Fruit fly (Drosophila melanogaster) whole organism, embryonic: ENCODE results near the gene mAChR-C.

Experiments used
- Bgb ChIP-seq: fragments of 200-800 bp; sonication (Bioruptor generic); IDR thresholded peaks from 2 replicates; pipeline ENCODE4 v1.3.6; 2022; ENCODE audit warnings: missing biosample characterization, missing genetic modification characterization; ENCODE audit not compliant: partially characterized antibody
- CG11696 ChIP-seq: fragments of 200-800 bp; sonication (Bioruptor generic); IDR thresholded peaks from 2 replicates; pipeline ENCODE4 v1.3.6; 2022; ENCODE audit warnings: missing biosample characterization, missing genetic modification characterization
- CG12236 ChIP-seq: fragments of 200-800 bp; sonication (Bioruptor generic); optimal IDR thresholded peaks from 2 replicates; lab custom pipeline; 2016; ENCODE audit warnings: missing biosample characterization, missing genetic modification characterization
- CG1233 ChIP-seq: fragments of 200-800 bp; sonication (Bioruptor generic); optimal IDR thresholded peaks from 4 replicates; lab custom pipeline; 2018; ENCODE audit warnings: missing biosample characterization, mild to moderate bottlenecking, missing genetic modification characterization
- CG12391 ChIP-seq: fragments of 200-800 bp; sonication (Bioruptor generic); optimal IDR thresholded peaks from 3 replicates; lab custom pipeline; 2018; ENCODE audit warnings: missing biosample characterization, mild to moderate bottlenecking, missing genetic modification characterization, moderate library complexity
- CG15514 ChIP-seq: fragments of 200-800 bp; sonication (Bioruptor generic); optimal IDR thresholded peaks from 3 replicates; lab custom pipeline; 2017; ENCODE audit warnings: missing biosample characterization, missing genetic modification characterization, mild to moderate bottlenecking, moderate library complexity, missing genetic modification reagents
- CG16863 ChIP-seq: fragments of 200-800 bp; sonication (Bioruptor generic); optimal IDR thresholded peaks from 3 replicates; lab custom pipeline; 2016; ENCODE audit warnings: missing biosample characterization, missing genetic modification characterization
- CG17328 ChIP-seq: fragments of 200-800 bp; sonication (Bioruptor generic); IDR thresholded peaks from 2 replicates; pipeline ENCODE4 v1.3.6; 2022; ENCODE audit warnings: missing biosample characterization, missing genetic modification characterization
- CG17361 ChIP-seq: fragments of 200-800 bp; sonication (Bioruptor generic); IDR thresholded peaks from 3 replicates; pipeline ENCODE4 v1.3.6; 2022; ENCODE audit warnings: missing biosample characterization, missing genetic modification characterization
- CG17568 ChIP-seq: fragments of 200-800 bp; sonication (Bioruptor generic); optimal IDR thresholded peaks from 2 replicates; lab custom pipeline; 2018; ENCODE audit warnings: missing biosample characterization, mild to moderate bottlenecking, missing genetic modification characterization, moderate library complexity
- CG30020 ChIP-seq: fragments of 200-800 bp; optimal IDR thresholded peaks from 2 replicates; lab custom pipeline; 2019; ENCODE audit warnings: missing biosample characterization, mild to moderate bottlenecking, missing genetic modification characterization, moderate library complexity
- CG32772 ChIP-seq: fragments of 200-800 bp; sonication (Bioruptor generic); IDR thresholded peaks from 2 replicates; pipeline ENCODE4 v1.3.6; 2022; ENCODE audit warnings: missing biosample characterization, missing genetic modification characterization
- CG3838 ChIP-seq: fragments of 200-800 bp; sonication (Bioruptor generic); optimal IDR thresholded peaks from 3 replicates; lab custom pipeline; 2016; ENCODE audit warnings: missing biosample characterization, missing genetic modification characterization
- CG4360 ChIP-seq: fragments of 200-800 bp; sonication (Bioruptor generic); IDR thresholded peaks from 2 replicates; pipeline ENCODE4 v1.3.6; 2022; ENCODE audit warnings: missing biosample characterization, missing genetic modification characterization
- CG4854 ChIP-seq: fragments of 200-800 bp; sonication (Bioruptor generic); optimal IDR thresholded peaks from 2 replicates; lab custom pipeline; 2016; ENCODE audit warnings: missing biosample characterization, missing genetic modification characterization, inconsistent platforms
- CG5180 ChIP-seq: fragments of 200-800 bp; sonication (Bioruptor generic); optimal IDR thresholded peaks from 3 replicates; lab custom pipeline; 2017; ENCODE audit warnings: missing biosample characterization, missing genetic modification characterization, mild to moderate bottlenecking, moderate library complexity, missing genetic modification reagents
- CG5953 ChIP-seq: fragments of 200-800 bp; sonication (Bioruptor generic); IDR thresholded peaks from 2 replicates; pipeline ENCODE4 v1.3.6; 2022; ENCODE audit warnings: missing biosample characterization, missing genetic modification characterization
- CG6272 ChIP-seq: fragments of 200-800 bp; sonication (Bioruptor generic); IDR thresholded peaks from 2 replicates; pipeline ENCODE4 v1.3.6; 2022; ENCODE audit warnings: missing biosample characterization, missing genetic modification characterization
- Chrac-16 ChIP-seq: fragments of 200-800 bp; sonication (Bioruptor generic); optimal IDR thresholded peaks from 3 replicates; lab custom pipeline; 2016; ENCODE audit warnings: missing biosample characterization, missing genetic modification characterization
- D19A ChIP-seq: fragments of 200-800 bp; optimal IDR thresholded peaks from 3 replicates; lab custom pipeline; 2019; ENCODE audit warnings: missing biosample characterization, mild to moderate bottlenecking, missing genetic modification characterization, moderate library complexity
- Dip2 ChIP-seq: fragments of 200-800 bp; sonication (Bioruptor generic); IDR thresholded peaks from 2 replicates; pipeline ENCODE4 v1.3.6; 2022; ENCODE audit warnings: missing biosample characterization, missing genetic modification characterization
- GATAe ChIP-seq: fragments of 200-800 bp; sonication (Bioruptor generic); conservative IDR thresholded peaks from 2 replicates; pipeline ENCODE4 v1.3.6; 2022; ENCODE audit warnings: missing biosample characterization, missing genetic modification characterization
- HmgD ChIP-seq: fragments of 200-800 bp; sonication (Bioruptor generic); optimal IDR thresholded peaks from 3 replicates; lab custom pipeline; 2016; ENCODE audit warnings: missing biosample characterization, missing genetic modification characterization
- Jarid2 ChIP-seq: fragments of 200-800 bp; sonication (Bioruptor generic); optimal IDR thresholded peaks from 3 replicates; lab custom pipeline; 2017; ENCODE audit warnings: mild to moderate bottlenecking, missing biosample characterization, missing genetic modification reagents, missing genetic modification characterization
- Med ChIP-seq: fragments of 200-800 bp; sonication (Bioruptor generic); peaks from one replicate; lab custom pipeline; 2016; ENCODE audit warnings: missing biosample characterization, missing genetic modification characterization, mild to moderate bottlenecking, inconsistent platforms, moderate library complexity
- Mrtf ChIP-seq: fragments of 200-800 bp; sonication (Bioruptor generic); IDR thresholded peaks from 3 replicates; pipeline ENCODE4 v1.3.6; 2022; ENCODE audit warnings: missing biosample characterization, missing genetic modification characterization
- NK7.1 ChIP-seq: fragments of 200-800 bp; sonication (Bioruptor generic); optimal IDR thresholded peaks from 3 replicates; lab custom pipeline; 2016; ENCODE audit warnings: missing biosample characterization, missing genetic modification characterization
- Oaz ChIP-seq: fragments of 200-800 bp; sonication (Bioruptor generic); IDR thresholded peaks from 2 replicates; pipeline ENCODE4 v1.3.6; 2022; ENCODE audit warnings: missing biosample characterization, missing genetic modification characterization
- Ptx1 ChIP-seq: fragments of 200-800 bp; sonication (Bioruptor generic); IDR thresholded peaks from 2 replicates; pipeline ENCODE4 v1.3.6; 2022; ENCODE audit warnings: missing biosample characterization, missing genetic modification characterization
- Rfx ChIP-seq: fragments of 200-800 bp; sonication (Bioruptor generic); IDR thresholded peaks from 2 replicates; pipeline ENCODE4 v1.3.6; 2022; ENCODE audit warnings: missing biosample characterization, missing genetic modification characterization
- Scr ChIP-seq: fragments of 200-800 bp; sonication (Bioruptor generic); IDR thresholded peaks from 2 replicates; pipeline ENCODE4 v1.3.6; 2022; ENCODE audit warnings: missing biosample characterization, missing genetic modification characterization; ENCODE audit not compliant: partially characterized antibody
- Side ChIP-seq: fragments of 200-800 bp; sonication (Bioruptor generic); optimal IDR thresholded peaks from 2 replicates; lab custom pipeline; 2016; ENCODE audit warnings: missing biosample characterization, missing genetic modification characterization
- Sry-β ChIP-seq: fragments of 200-800 bp; sonication (Bioruptor generic); optimal IDR thresholded peaks from 2 replicates; lab custom pipeline; 2018; ENCODE audit warnings: missing biosample characterization, mild to moderate bottlenecking, missing genetic modification characterization, moderate library complexity
- aop ChIP-seq: fragments of 200-800 bp; sonication (Bioruptor generic); IDR thresholded peaks from 2 replicates; pipeline ENCODE4 v1.3.6; 2022; ENCODE audit warnings: missing biosample characterization, missing genetic modification characterization
- bcd ChIP-seq: fragments of 200-800 bp; sonication (Bioruptor generic); optimal IDR thresholded peaks from 2 replicates; lab custom pipeline; 2017; ENCODE audit warnings: missing biosample characterization, mild to moderate bottlenecking, missing genetic modification characterization
- cwo ChIP-seq: fragments of 200-800 bp; sonication (Bioruptor generic); optimal IDR thresholded peaks from 3 replicates; lab custom pipeline; 2017; ENCODE audit warnings: missing biosample characterization, missing genetic modification characterization, mild to moderate bottlenecking, moderate library complexity, missing genetic modification reagents
- danr ChIP-seq: fragments of 200-800 bp; sonication (Bioruptor generic); IDR thresholded peaks from 2 replicates; pipeline ENCODE4 v1.3.6; 2022; ENCODE audit warnings: missing biosample characterization, missing genetic modification characterization
- fru ChIP-seq: fragments of >200 bp; optimal IDR thresholded peaks from 2 replicates; lab custom pipeline; 2017
- ftz-f1 ChIP-seq: fragments of 200-800 bp; sonication (Bioruptor generic); optimal IDR thresholded peaks from 2 replicates; lab custom pipeline; 2016; ENCODE audit warnings: missing biosample characterization, missing genetic modification characterization
- gfzf ChIP-seq: fragments of 200-800 bp; sonication (Bioruptor generic); optimal IDR thresholded peaks from 2 replicates; lab custom pipeline; 2016; ENCODE audit warnings: missing biosample characterization, mild to moderate bottlenecking, missing genetic modification characterization, moderate library complexity
- grau ChIP-seq: fragments of 200-800 bp; optimal IDR thresholded peaks from 3 replicates; lab custom pipeline; 2019; ENCODE audit warnings: missing biosample characterization, mild to moderate bottlenecking, missing genetic modification characterization, moderate library complexity
- hkb ChIP-seq, 2 experiments: fragments of 200-800 bp in 1 of 2; fragments of >200 bp in 1 of 2; sonication (Bioruptor generic) in 1 of 2; IDR thresholded peaks in 1 of 2; optimal IDR thresholded peaks in 1 of 2; 2 replicates each; pipeline versions ENCODE4 v1.3.6 to Lab custom; 2017 to 2022; ENCODE audit warnings: missing biosample characterization in 1 of 2, missing genetic modification characterization in 1 of 2
- jumu ChIP-seq: fragments of 200-800 bp; sonication (Bioruptor generic); optimal IDR thresholded peaks from 3 replicates; lab custom pipeline; 2016; ENCODE audit warnings: missing biosample characterization, missing genetic modification characterization
- ken ChIP-seq: fragments of 200-800 bp; sonication (Bioruptor generic); IDR thresholded peaks from 3 replicates; pipeline ENCODE4 v1.3.6; 2022; ENCODE audit warnings: missing biosample characterization, missing genetic modification characterization
- mam ChIP-seq: fragments of 200-800 bp; sonication (Bioruptor generic); optimal IDR thresholded peaks from 3 replicates; lab custom pipeline; 2016; ENCODE audit warnings: missing biosample characterization, missing genetic modification characterization
- oc ChIP-seq: fragments of 200-800 bp; sonication (Bioruptor generic); optimal IDR thresholded peaks from 2 replicates; lab custom pipeline; 2018; ENCODE audit warnings: missing biosample characterization, mild to moderate bottlenecking, missing genetic modification characterization, moderate library complexity
- sd ChIP-seq: fragments of 200-800 bp; sonication (Bioruptor generic); optimal IDR thresholded peaks from 3 replicates; lab custom pipeline; 2018; ENCODE audit warnings: missing biosample characterization, mild to moderate bottlenecking, missing genetic modification characterization, moderate library complexity
- seq ChIP-seq: fragments of 200-800 bp; sonication (Bioruptor generic); IDR thresholded peaks from 2 replicates; pipeline ENCODE4 v1.3.6; 2022; ENCODE audit warnings: missing biosample characterization, missing genetic modification characterization
- slbo ChIP-seq: fragments of 200-800 bp; sonication (Bioruptor generic); IDR thresholded peaks from 2 replicates; pipeline ENCODE4 v1.3.6; 2022; ENCODE audit warnings: missing biosample characterization, missing genetic modification characterization
- tio ChIP-seq: fragments of 200-800 bp; sonication (Bioruptor generic); optimal IDR thresholded peaks from 2 replicates; lab custom pipeline; 2017; ENCODE audit warnings: missing biosample characterization, missing genetic modification characterization, inconsistent platforms

mAChR-C gene

dm6 chrX:6859756-6860412, 27.4 kb upstream of the mAChR-C start (continued):
- TF ChIP-seq cwo (peak; percentile 80), sd (peak; percentile 27), CG17568 (no peak), slbo (GFP tag; lab: Robert Waterston, UW) (peak; percentile 39), aop (GFP tag; lab: Robert Waterston, UW) (no peak), Scr (GFP tag; lab: Robert Waterston, UW) (no peak), Mrtf (0 out of 3 replicates have a peak, but pooled peaks have one; percentile 48), CG17361 (GFP tag; lab: Robert Waterston, UW) (peak; percentile 96), Oaz (peak; percentile 58), CG15514 (GFP tag; lab: Kevin White, UChicago) (peak; percentile 26), CG11696 (no peak), ken (GFP tag; lab: Robert Waterston, UW) (no peak), CG6272 (peak; percentile 61), CG5180 (GFP tag; lab: Kevin White, UChicago) (peak; percentile 64), oc (no peak), Side (GFP tag; lab: Kevin White, UChicago) (peak; percentile 81), Med (GFP tag; lab: Kevin White, UChicago) (peak; percentile 88), gfzf (GFP tag; lab: Kevin White, UChicago) (no peak), ftz-f1 (peak; percentile 85), hkb (optimal IDR thresholded peaks at IDR 0.05; lab: Kevin White, UChicago) (no peak), hkb (GFP tag; IDR thresholded peaks at IDR 0.05; lab: Robert Waterston, UW) (peak; percentile 65; the same call in 1 of the 2 replicates), GATAe (GFP tag; lab: Robert Waterston, UW) (0 out of 2 replicates have a peak, but pooled peaks have one; percentile 34), seq (GFP tag; lab: Robert Waterston, UW) (0 out of 2 replicates have a peak, but pooled peaks have one; percentile 10), jumu (peak; percentile 71), CG1233 (peak; percentile 23), grau (tag; lab: Kevin White, UChicago) (peak; percentile 58), CG5953 (GFP tag; lab: Robert Waterston, UW) (no peak), Bgb (GFP tag; lab: Robert Waterston, UW) (no peak), Rfx (GFP tag; lab: Robert Waterston, UW) (peak; percentile 88), Sry-β (GFP tag; lab: Kevin White, UChicago) (no peak), CG4854 (peak; percentile 61), Chrac-16 (GFP tag; lab: Kevin White, UChicago) (no peak), Ptx1 (GFP tag; lab: Robert Waterston, UW) (peak; percentile 84), CG32772 (GFP tag; lab: Robert Waterston, UW) (peak; percentile 67), fru (lab: Kevin White, UChicago) (no peak), CG30020 (tag; lab: Kevin White, UChicago) (peak; percentile 56), bcd (peak; percentile 88), CG17328 (GFP tag; lab: Robert Waterston, UW) (no peak), CG3838 (no peak), HmgD (GFP tag; lab: Kevin White, UChicago) (no peak), CG16863 (GFP tag; lab: Kevin White, UChicago) (no peak), danr (GFP tag; lab: Robert Waterston, UW) (peak; percentile 57), CG4360 (no peak), Dip2 (GFP tag; lab: Robert Waterston, UW) (no peak), tio (GFP tag; lab: Kevin White, UChicago) (no peak), NK7.1 (GFP tag; lab: Kevin White, UChicago) (no peak), D19A (tag; lab: Kevin White, UChicago) (peak; percentile 80), mam (GFP tag; lab: Kevin White, UChicago) (peak; percentile 85), Jarid2 (GFP tag; lab: Kevin White, UChicago) (peak; percentile 53), CG12236 (GFP tag; lab: Kevin White, UChicago) (no peak), CG12391 (peak; percentile 53)
